Fruit fly (Drosophila melanogaster) whole organism, adult: ENCODE results near the gene CG7120.

Source experiments
- CG12768 ChIP-seq: fragments of 200-800 bp; sonication (Bioruptor generic); optimal IDR thresholded peaks from 2 replicates; lab custom pipeline; 2017; ENCODE audit warnings: missing biosample characterization, missing genetic modification characterization, mild to moderate bottlenecking, moderate library complexity, missing genetic modification reagents
- CG1620 ChIP-seq: fragments of 200-800 bp; sonication (Bioruptor generic); optimal IDR thresholded peaks from 2 replicates; lab custom pipeline; 2016; ENCODE audit warnings: missing biosample characterization, missing genetic modification characterization
- CG33017 ChIP-seq: fragments of 200-800 bp; sonication (Bioruptor generic); optimal IDR thresholded peaks from 2 replicates; lab custom pipeline; 2018; ENCODE audit warnings: missing biosample characterization, mild to moderate bottlenecking, missing genetic modification characterization, moderate library complexity
- CG5204 ChIP-seq: fragments of 200-800 bp; sonication (Bioruptor generic); optimal IDR thresholded peaks from 2 replicates; lab custom pipeline; 2016; ENCODE audit warnings: missing biosample characterization, missing genetic modification characterization
- CG7045 ChIP-seq: fragments of 200-800 bp; sonication (Bioruptor generic); optimal IDR thresholded peaks from 2 replicates; lab custom pipeline; 2017; ENCODE audit warnings: missing biosample characterization, mild to moderate bottlenecking, missing genetic modification characterization
- CG7101 ChIP-seq: fragments of 200-800 bp; sonication (Bioruptor generic); optimal IDR thresholded peaks from 2 replicates; lab custom pipeline; 2018; ENCODE audit warnings: missing biosample characterization, mild to moderate bottlenecking, missing genetic modification characterization, moderate library complexity
- Clk ChIP-seq: fragments of 200-800 bp; sonication (Bioruptor generic); optimal IDR thresholded peaks from 2 replicates; lab custom pipeline; 2017; ENCODE audit warnings: missing biosample characterization, missing genetic modification characterization
- Crg-1 ChIP-seq: fragments of 200-800 bp; sonication (Bioruptor generic); optimal IDR thresholded peaks from 2 replicates; lab custom pipeline; 2016; ENCODE audit warnings: missing biosample characterization, missing genetic modification characterization
- Hr96 ChIP-seq: fragments of 200-800 bp; sonication (Bioruptor generic); optimal IDR thresholded peaks from 2 replicates; lab custom pipeline; 2016; ENCODE audit warnings: missing biosample characterization, missing genetic modification characterization
- cic ChIP-seq: fragments of 200-800 bp; sonication (Bioruptor generic); optimal IDR thresholded peaks from 2 replicates; lab custom pipeline; 2017; ENCODE audit warnings: missing biosample characterization, mild to moderate bottlenecking, missing genetic modification characterization, moderate library complexity
- ovo ChIP-seq: fragments of 200-800 bp; sonication (Bioruptor generic); optimal IDR thresholded peaks from 2 replicates; lab custom pipeline; 2016; ENCODE audit warnings: missing biosample characterization, missing genetic modification characterization
- pad ChIP-seq: fragments of 200-800 bp; sonication (Bioruptor generic); optimal IDR thresholded peaks from 3 replicates; lab custom pipeline; 2017; ENCODE audit warnings: missing biosample characterization, missing genetic modification characterization, mild to moderate bottlenecking, moderate library complexity, missing genetic modification reagents
- tj ChIP-seq: fragments of 200-800 bp; sonication (Bioruptor generic); optimal IDR thresholded peaks from 3 replicates; lab custom pipeline; 2017; ENCODE audit warnings: missing biosample characterization, mild to moderate bottlenecking, missing genetic modification characterization, moderate library complexity
- toe ChIP-seq: fragments of 200-800 bp; sonication (Bioruptor generic); optimal IDR thresholded peaks from 2 replicates; lab custom pipeline; 2016; ENCODE audit warnings: missing biosample characterization, missing genetic modification characterization

DNA sequence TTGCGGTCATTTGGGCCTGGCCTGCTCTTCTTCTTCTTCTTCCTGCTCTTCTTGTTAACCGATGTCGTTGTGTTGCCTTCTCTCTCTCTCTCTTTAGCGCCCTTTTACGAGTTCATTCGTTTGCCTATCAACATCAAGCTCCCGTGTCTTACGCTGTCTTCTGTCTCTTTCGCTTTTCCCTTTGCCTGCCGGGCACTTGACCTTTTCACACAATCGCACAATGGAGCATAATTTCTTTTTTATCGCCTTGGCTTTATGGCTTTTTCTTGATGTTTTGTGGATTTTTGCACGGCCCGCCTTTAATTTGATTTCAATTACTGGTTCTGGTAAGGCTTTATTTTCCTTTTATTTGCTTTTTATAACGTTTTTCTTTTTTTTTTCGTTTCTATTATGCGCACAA, 25.6 kb downstream of the CG7120 start:
- no peak for TF ChIP-seq cic
- no peak for TF ChIP-seq CG7101 (tag; lab: Kevin White, UChicago)
- no peak for TF ChIP-seq CG12768 (GFP tag; lab: Kevin White, UChicago)
- no peak for TF ChIP-seq pad (GFP tag; lab: Kevin White, UChicago)
- no peak for TF ChIP-seq ovo
- TF ChIP-seq Hr96 (GFP tag; lab: Kevin White, UChicago) = no peak
- TF ChIP-seq Clk (GFP tag; lab: Kevin White, UChicago) = no peak
- TF ChIP-seq tj (GFP tag; lab: Kevin White, UChicago) = no peak
- TF ChIP-seq Crg-1 (GFP tag; lab: Kevin White, UChicago) = no peak
- TF ChIP-seq CG1620 (GFP tag; lab: Kevin White, UChicago) = no peak
- no peak for TF ChIP-seq CG7045 (GFP tag; lab: Kevin White, UChicago)
- TF ChIP-seq toe = no peak
- no peak for TF ChIP-seq CG5204 (GFP tag; lab: Kevin White, UChicago)
- TF ChIP-seq CG33017 = no peak
